Worm (Caenorhabditis elegans): ENCODE measurements around the gene K08F9.3.

The K08F9.3 gene

ce11 chrV:15191971-15192370 lies 51.6 kb downstream of the K08F9.3 start:
- TF ChIP-seq mep-1 (tag; optimal IDR thresholded peaks at IDR 0.05) (no peak), elt-1 (tag; optimal IDR thresholded peaks at IDR 0.05; ENCODE audit: borderline replicate concordance, insufficient read depth) (no peak), elt-3 (tag; optimal IDR thresholded peaks at IDR 0.05) (no peak), sptf-1 (tag; optimal IDR thresholded peaks at IDR 0.05) (no peak), flh-1 (GFP tag; optimal IDR thresholded peaks at IDR 0.05) (no peak), blmp-1 (tag; optimal IDR thresholded peaks at IDR 0.05) (no peak), M03D4.4 (tag; optimal IDR thresholded peaks at IDR 0.05) (no peak), pha-4 (tag; optimal IDR thresholded peaks at IDR 0.05) (no peak), unc-62 (GFP tag; optimal IDR thresholded peaks at IDR 0.05) (no peak), nhr-28 (tag; optimal IDR thresholded peaks at IDR 0.05) (no peak), drap-1 (GFP tag; optimal IDR thresholded peaks at IDR 0.05) (no peak), nhr-12 (tag; optimal IDR thresholded peaks at IDR 0.05) (no peak), ceh-83 (GFP tag; optimal IDR thresholded peaks at IDR 0.05) (no peak), mls-2 (tag; optimal IDR thresholded peaks at IDR 0.05) (no peak), ham-2 (GFP tag; optimal IDR thresholded peaks at IDR 0.05) (no peak), lin-13 (tag; optimal IDR thresholded peaks at IDR 0.05) (no peak), nhr-237 (tag; optimal IDR thresholded peaks at IDR 0.05) (no peak)

DNA sequence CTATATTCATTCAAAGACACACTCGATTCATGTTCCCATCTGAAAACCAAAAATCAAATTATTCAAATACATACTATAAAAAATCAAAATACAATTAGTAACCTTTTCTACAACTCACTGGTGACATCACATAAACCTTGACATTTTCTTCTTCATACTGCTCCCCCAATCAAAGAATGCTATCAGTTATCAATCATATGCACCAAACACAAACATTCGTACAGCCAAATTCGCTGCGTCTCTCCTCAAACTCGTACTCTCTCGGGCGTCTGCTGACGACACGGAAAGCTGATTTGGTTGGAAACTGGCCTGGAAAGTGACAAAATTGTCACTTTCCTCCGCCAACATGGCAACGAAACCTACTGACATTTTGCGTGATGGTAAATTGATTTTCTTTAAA lies 52.0 kb downstream of the K08F9.3 start, which contains the start of gene plc-2:
plc-2 (plus strand) TSS at position 196 of the 400 bp plus-strand sequence.
- TF ChIP-seq tbx-8 (GFP tag; optimal IDR thresholded peaks at IDR 0.05) (no peak), M03D4.4 (tag; optimal IDR thresholded peaks at IDR 0.05) (no peak), cnd-1 (tag; optimal IDR thresholded peaks at IDR 0.05) (no peak), lin-32 (GFP tag; optimal IDR thresholded peaks at IDR 0.05) (no peak), mep-1 (tag; optimal IDR thresholded peaks at IDR 0.05) (no peak), ham-2 (GFP tag; optimal IDR thresholded peaks at IDR 0.05) (no peak), ztf-11 (tag; optimal IDR thresholded peaks at IDR 0.05) (no peak), zip-8 (tag; optimal IDR thresholded peaks at IDR 0.05) (no peak), drap-1 (GFP tag; optimal IDR thresholded peaks at IDR 0.05) (no peak), nhr-76 (tag; optimal IDR thresholded peaks at IDR 0.05) (no peak), ceh-43 (GFP tag; optimal IDR thresholded peaks at IDR 0.05) (no peak), mls-2 (tag; optimal IDR thresholded peaks at IDR 0.05) (no peak), sptf-1 (tag; optimal IDR thresholded peaks at IDR 0.05) (no peak), blmp-1 (tag; optimal IDR thresholded peaks at IDR 0.05) (no peak), bed-3 (GFP tag; optimal IDR thresholded peaks at IDR 0.05) (no peak)
